Fruit fly (Drosophila melanogaster) whole organism, prepupa: ENCODE results near the gene ATPsynC.

Experiments used
- CG11762 ChIP-seq: fragments of 200-800 bp; sonication (Bioruptor generic); optimal IDR thresholded peaks from 3 replicates; lab custom pipeline; 2016; ENCODE audit warnings: missing biosample characterization, missing genetic modification characterization; ENCODE audit not compliant: insufficient read depth
- CG32006 ChIP-seq: fragments of 200-800 bp; sonication (Bioruptor generic); optimal IDR thresholded peaks from 3 replicates; lab custom pipeline; 2017; ENCODE audit warnings: missing biosample characterization, mild to moderate bottlenecking, missing genetic modification characterization
- CG34406 ChIP-seq: fragments of 200-800 bp; sonication (Bioruptor generic); optimal IDR thresholded peaks from 3 replicates; lab custom pipeline; 2016; ENCODE audit warnings: missing biosample characterization, missing genetic modification characterization
- Met ChIP-seq: fragments of 200-800 bp; sonication (Bioruptor generic); optimal IDR thresholded peaks from 3 replicates; lab custom pipeline; 2016; ENCODE audit warnings: missing biosample characterization, missing genetic modification characterization
- Sox102F ChIP-seq: fragments of 200-800 bp; sonication (Bioruptor generic); optimal IDR thresholded peaks from 2 replicates; lab custom pipeline; 2016; ENCODE audit warnings: missing biosample characterization, mild to moderate bottlenecking, missing genetic modification characterization
- lz ChIP-seq: fragments of 200-800 bp; sonication (Bioruptor generic); optimal IDR thresholded peaks from 3 replicates; lab custom pipeline; 2016; ENCODE audit warnings: missing biosample characterization, missing genetic modification characterization

DNA sequence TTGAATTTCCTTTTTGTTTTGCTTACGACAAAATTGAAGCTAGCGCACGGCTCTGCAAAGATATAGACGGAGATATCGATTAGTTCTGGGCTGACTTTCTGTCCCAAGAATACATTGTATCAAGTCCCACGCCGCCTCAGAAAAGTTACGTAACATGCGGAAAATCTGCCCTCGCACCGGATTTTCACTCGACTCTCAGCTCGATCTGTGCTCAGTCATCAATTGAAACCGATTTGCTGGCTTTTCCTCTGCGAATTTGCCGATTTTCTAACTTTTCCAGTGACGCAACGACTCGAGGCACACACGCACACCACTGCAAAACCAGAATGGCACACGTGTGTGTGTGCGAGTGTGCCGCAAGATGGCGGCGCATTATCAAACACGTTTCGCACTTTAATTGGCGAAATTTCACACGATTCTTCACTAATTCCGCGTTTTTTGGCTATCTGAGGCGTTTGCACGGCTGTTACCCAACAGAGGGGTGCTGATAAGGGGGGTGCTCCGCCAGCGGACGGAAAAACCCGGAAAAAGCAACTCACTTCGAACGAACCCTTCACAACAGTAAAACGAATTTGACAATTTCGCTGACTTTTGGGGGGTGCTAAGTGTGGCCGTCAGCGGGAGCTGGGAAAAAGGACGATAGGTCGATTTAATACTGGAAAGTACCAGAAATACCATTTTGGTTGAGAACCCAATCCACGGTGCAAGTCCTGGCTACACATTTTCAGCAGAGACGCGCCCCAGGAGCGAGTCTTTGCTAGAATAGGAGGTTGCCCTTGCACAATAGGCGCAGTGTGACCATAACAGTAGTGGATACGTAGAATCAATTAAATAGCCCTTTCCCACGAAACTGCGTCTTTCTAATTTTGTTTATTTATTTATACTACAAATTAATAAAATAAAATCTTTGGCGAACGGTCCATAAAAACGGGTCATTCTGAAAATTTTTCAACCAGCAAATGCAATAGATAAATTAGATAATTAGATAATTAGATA lies at the start of gene ATPsynC:
- TF ChIP-seq CG34406, result no peak
- no peak for TF ChIP-seq lz (GFP tag; lab: Kevin White, UChicago)
- no peak for TF ChIP-seq Met (GFP tag; lab: Kevin White, UChicago)
- TF ChIP-seq Sox102F, result no peak
- TF ChIP-seq CG32006 (GFP tag; lab: Kevin White, UChicago), result no peak
- TF ChIP-seq CG11762 (GFP tag; lab: Kevin White, UChicago), result no peak
